Worm (Caenorhabditis elegans) whole organism, L3 larva: ENCODE measurements around the gene oops-1.

ENCODE experiments used
- R02D3.7 ChIP-seq: fragments of 150-350 bp; optimal IDR thresholded peaks from 2 replicates; lab custom pipeline; 2014; ENCODE audit warnings: missing biosample characterization, missing genetic modification characterization
- ZK546.5 ChIP-seq: sonication (generic microtip); optimal IDR thresholded peaks from 2 replicates; lab custom pipeline; 2017; ENCODE audit warnings: missing biosample characterization, missing genetic modification characterization
- aly-2 ChIP-seq: fragments of 150-350 bp; optimal IDR thresholded peaks from 2 replicates; lab custom pipeline; 2014; ENCODE audit warnings: missing biosample characterization, missing genetic modification characterization
- ceh-16 ChIP-seq: sonication (generic microtip); optimal IDR thresholded peaks from 2 replicates; lab custom pipeline; 2017; ENCODE audit warnings: missing biosample characterization, missing genetic modification characterization
- ceh-28 ChIP-seq: fragments of 150-350 bp; optimal IDR thresholded peaks from 2 replicates; lab custom pipeline; 2014; ENCODE audit warnings: missing biosample characterization, missing genetic modification reagents, missing genetic modification characterization
- ceh-9 ChIP-seq: sonication (generic microtip); optimal IDR thresholded peaks from 2 replicates; lab custom pipeline; 2018; ENCODE audit warnings: missing biosample characterization, missing genetic modification characterization
- daf-12 ChIP-seq: fragments of 150-350 bp; optimal IDR thresholded peaks from 2 replicates; lab custom pipeline; 2014; ENCODE audit warnings: missing biosample characterization, missing genetic modification reagents, missing genetic modification characterization
- egl-27 ChIP-seq: sonication (generic microtip); optimal IDR thresholded peaks from 4 replicates; lab custom pipeline; 2017; ENCODE audit warnings: missing biosample characterization, missing genetic modification reagents, missing genetic modification characterization
- egl-5 ChIP-seq: fragments of 150-350 bp; optimal IDR thresholded peaks from 2 replicates; lab custom pipeline; 2017; ENCODE audit warnings: missing biosample characterization, missing genetic modification reagents, missing genetic modification characterization, inconsistent platforms
- elt-2 ChIP-seq: sonication (generic microtip); optimal IDR thresholded peaks from 2 replicates; lab custom pipeline; 2016; ENCODE audit warnings: missing genetic modification reagents, mild to moderate bottlenecking, missing genetic modification characterization, missing compliant biosample characterization
- elt-3 ChIP-seq, 3 experiments: fragments of 150-350 bp in 1 of 3; sonication (generic microtip) in 2 of 3; optimal IDR thresholded peaks; 2 replicates in 2 of 3; 4 replicates in 1 of 3; lab custom pipeline; 2014 to 2017; ENCODE audit warnings: missing biosample characterization in 3 of 3, missing genetic modification characterization in 3 of 3
- eor-1 ChIP-seq, 2 experiments: fragments of 150-350 bp; optimal IDR thresholded peaks; 2 replicates each; lab custom pipeline; 2014 to 2018; ENCODE audit warnings: missing biosample characterization in 2 of 2, missing genetic modification characterization in 2 of 2
- fkh-10 ChIP-seq: sonication (generic microtip); optimal IDR thresholded peaks from 2 replicates; lab custom pipeline; 2017; ENCODE audit warnings: missing biosample characterization, missing genetic modification reagents, missing genetic modification characterization
- fos-1 ChIP-seq: fragments of 150-350 bp; optimal IDR thresholded peaks from 2 replicates; lab custom pipeline; 2014; ENCODE audit warnings: missing biosample characterization, missing genetic modification characterization
- hmg-11 ChIP-seq: sonication (generic microtip); optimal IDR thresholded peaks from 2 replicates; lab custom pipeline; 2016; ENCODE audit warnings: missing genetic modification characterization, missing compliant biosample characterization
- jun-1 ChIP-seq: fragments of 150-350 bp; optimal IDR thresholded peaks from 2 replicates; lab custom pipeline; 2014; ENCODE audit warnings: missing biosample characterization, missing genetic modification reagents, missing genetic modification characterization
- lin-39 ChIP-seq: fragments of 150-350 bp; optimal IDR thresholded peaks from 2 replicates; lab custom pipeline; 2018; ENCODE audit warnings: missing biosample characterization, missing genetic modification reagents, missing genetic modification characterization
- lsy-12 ChIP-seq: sonication (generic microtip); optimal IDR thresholded peaks from 2 replicates; lab custom pipeline; 2016; ENCODE audit warnings: mild to moderate bottlenecking, missing genetic modification characterization, missing compliant biosample characterization
- mdl-1 ChIP-seq: fragments of 150-350 bp; optimal IDR thresholded peaks from 2 replicates; lab custom pipeline; 2014; ENCODE audit warnings: missing biosample characterization, missing genetic modification characterization
- mml-1 ChIP-seq: fragments of 150-350 bp; sonication (generic microtip); optimal IDR thresholded peaks from 3 replicates; lab custom pipeline; 2014; ENCODE audit warnings: missing biosample characterization, missing genetic modification characterization
- nfya-1 ChIP-seq: sonication (generic microtip); optimal IDR thresholded peaks from 2 replicates; lab custom pipeline; 2017; ENCODE audit warnings: missing genetic modification characterization, mild to moderate bottlenecking, missing compliant biosample characterization, antibody characterized with exemption, moderate library complexity; ENCODE audit not compliant: insufficient read depth
- nhr-11 ChIP-seq: fragments of 150-350 bp; optimal IDR thresholded peaks from 2 replicates; lab custom pipeline; 2014; ENCODE audit warnings: missing biosample characterization, missing genetic modification characterization
- nhr-12 ChIP-seq: fragments of 150-350 bp; optimal IDR thresholded peaks from 2 replicates; lab custom pipeline; 2014; ENCODE audit warnings: missing biosample characterization, missing genetic modification characterization
- nhr-23 ChIP-seq: fragments of 150-350 bp; optimal IDR thresholded peaks from 2 replicates; lab custom pipeline; 2014; ENCODE audit warnings: missing biosample characterization, missing genetic modification reagents, missing genetic modification characterization
- nhr-237 ChIP-seq: fragments of 150-350 bp; optimal IDR thresholded peaks from 2 replicates; lab custom pipeline; 2014; ENCODE audit warnings: missing biosample characterization, missing genetic modification characterization
- nhr-25 ChIP-seq: sonication (generic microtip); optimal IDR thresholded peaks from 2 replicates; lab custom pipeline; 2017; ENCODE audit warnings: missing biosample characterization, missing genetic modification characterization
- nhr-28 ChIP-seq: fragments of 150-350 bp; optimal IDR thresholded peaks from 2 replicates; lab custom pipeline; 2014; ENCODE audit warnings: missing biosample characterization, missing genetic modification characterization
- nhr-43 ChIP-seq: sonication (generic microtip); optimal IDR thresholded peaks from 2 replicates; lab custom pipeline; 2016; ENCODE audit warnings: mild to moderate bottlenecking, missing genetic modification characterization, missing compliant biosample characterization; ENCODE audit not compliant: poor library complexity, severe bottlenecking
- nhr-67 ChIP-seq: fragments of 150-350 bp; optimal IDR thresholded peaks from 2 replicates; lab custom pipeline; 2014; ENCODE audit warnings: missing biosample characterization, missing genetic modification characterization
- nhr-76 ChIP-seq: fragments of 150-350 bp; sonication (generic microtip); optimal IDR thresholded peaks from 5 replicates; lab custom pipeline; 2014; ENCODE audit warnings: missing biosample characterization, missing genetic modification characterization
- nhr-77 ChIP-seq: fragments of 150-350 bp; optimal IDR thresholded peaks from 2 replicates; lab custom pipeline; 2014; ENCODE audit warnings: missing biosample characterization, missing genetic modification characterization
- pha-4 ChIP-seq: fragments of 150-350 bp; optimal IDR thresholded peaks from 2 replicates; lab custom pipeline; 2014; ENCODE audit warnings: missing biosample characterization, missing genetic modification reagents, missing genetic modification characterization
- pqm-1 ChIP-seq: fragments of 150-350 bp; optimal IDR thresholded peaks from 2 replicates; lab custom pipeline; 2017; ENCODE audit warnings: missing biosample characterization, missing genetic modification characterization, inconsistent platforms
- sea-2 ChIP-seq: fragments of 150-350 bp; sonication (generic microtip); optimal IDR thresholded peaks from 4 replicates; lab custom pipeline; 2014; ENCODE audit warnings: missing biosample characterization, missing genetic modification reagents, missing genetic modification characterization
- tbx-2 ChIP-seq: sonication (generic microtip); optimal IDR thresholded peaks from 2 replicates; lab custom pipeline; 2016; ENCODE audit warnings: mild to moderate bottlenecking, missing genetic modification characterization, missing compliant biosample characterization
- unc-62 ChIP-seq: fragments of 150-350 bp; sonication (generic microtip); optimal IDR thresholded peaks from 4 replicates; lab custom pipeline; 2014; ENCODE audit warnings: missing biosample characterization, missing genetic modification reagents, missing genetic modification characterization

oops-1 gene

DNA sequence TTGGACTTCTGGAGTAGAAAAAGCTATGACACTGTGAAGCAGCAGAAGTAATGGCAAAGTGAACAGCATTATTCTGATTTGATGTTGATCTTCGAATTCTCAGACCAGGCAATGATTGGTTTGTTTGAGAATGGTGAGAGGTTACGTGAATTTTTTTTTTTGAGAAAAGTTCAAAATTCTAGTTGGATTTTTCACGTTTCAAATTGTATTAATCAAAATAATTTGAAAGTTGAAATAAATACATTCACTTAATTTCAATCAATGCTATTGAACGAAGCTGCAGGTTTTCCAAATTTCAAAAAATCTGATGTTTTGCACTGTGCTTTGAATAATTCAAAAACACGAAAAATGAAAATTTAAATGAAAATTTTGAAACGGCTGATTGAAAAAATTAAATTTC, 17.2 kb downstream of the oops-1 start, which contains the start of gene C31H1.5:
Gene C31H1.5 (minus strand): TSS at position 101 of the 400 bp plus-strand sequence.
- TF ChIP-seq ceh-16, result no peak
- TF ChIP-seq, all 47 proteins: peak for 0

DNA sequence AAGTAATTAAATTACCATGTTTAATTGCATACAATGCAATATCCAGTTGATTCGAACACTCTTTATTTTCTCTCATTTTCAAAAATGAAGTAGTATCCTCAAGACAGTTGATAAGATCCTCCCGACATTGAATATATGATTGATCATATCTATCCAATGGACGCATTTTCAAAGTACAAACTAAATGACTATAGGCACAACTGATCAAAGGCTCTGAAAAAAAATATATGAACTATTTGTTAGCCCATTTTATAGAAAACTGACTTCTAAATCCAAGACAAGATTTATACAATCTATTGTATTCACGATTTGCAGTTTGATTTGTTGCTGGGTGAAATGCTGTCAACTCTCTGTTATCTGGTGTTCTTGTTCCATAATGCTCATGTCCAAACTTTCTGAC, 18.4 kb downstream of the oops-1 start:
- TF ChIP-seq ZK546.5 (tag; lab: Kevin White, UChicago) (no peak), sea-2 (GFP tag; lab: Kevin White, UChicago) (no peak)

DNA sequence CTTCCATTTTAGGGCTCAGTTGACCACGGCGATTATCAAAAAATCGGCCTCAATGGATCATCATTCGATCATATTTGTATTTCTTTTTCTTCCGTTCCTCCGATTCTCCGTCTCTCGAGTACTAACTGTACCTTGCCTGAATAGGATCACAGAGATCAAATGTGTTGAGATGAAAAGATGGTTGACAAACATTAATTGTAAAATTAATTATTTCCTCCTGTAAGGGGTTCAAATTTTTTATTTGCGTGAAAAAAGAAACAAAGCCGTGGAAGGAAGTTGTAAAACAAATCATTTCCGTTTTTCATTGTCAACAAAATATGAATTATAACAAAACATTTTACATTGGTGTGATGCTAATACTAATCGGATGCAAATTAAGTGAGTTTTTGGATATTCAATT, 22.9 kb downstream of the oops-1 start, which contains the start of gene C31H1.2:
Gene C31H1.2 (plus strand): TSS at position 301 of the 400 bp plus-strand sequence.
- TF ChIP-seq mdl-1 (tag; lab: Kevin White, UChicago), result no peak
- TF ChIP-seq nhr-28 (tag; lab: Kevin White, UChicago), result no peak
- no peak for TF ChIP-seq lsy-12
- no peak for TF ChIP-seq nhr-23
- no peak for TF ChIP-seq ceh-9 (tag; lab: Kevin White, UChicago)

- TF ChIP-seq fkh-10 (GFP tag; lab: Kevin White, UChicago) (no peak), eor-1 (tag; optimal IDR thresholded peaks at IDR 0.05; lab: Kevin White, UChicago) (no peak), egl-27 (tag; lab: Kevin White, UChicago) (no peak), nhr-76 (tag; lab: Kevin White, UChicago) (no peak)
Observed at ce11 chrIV:5783675-5784074, 30.3 kb downstream of the oops-1 start.

DNA sequence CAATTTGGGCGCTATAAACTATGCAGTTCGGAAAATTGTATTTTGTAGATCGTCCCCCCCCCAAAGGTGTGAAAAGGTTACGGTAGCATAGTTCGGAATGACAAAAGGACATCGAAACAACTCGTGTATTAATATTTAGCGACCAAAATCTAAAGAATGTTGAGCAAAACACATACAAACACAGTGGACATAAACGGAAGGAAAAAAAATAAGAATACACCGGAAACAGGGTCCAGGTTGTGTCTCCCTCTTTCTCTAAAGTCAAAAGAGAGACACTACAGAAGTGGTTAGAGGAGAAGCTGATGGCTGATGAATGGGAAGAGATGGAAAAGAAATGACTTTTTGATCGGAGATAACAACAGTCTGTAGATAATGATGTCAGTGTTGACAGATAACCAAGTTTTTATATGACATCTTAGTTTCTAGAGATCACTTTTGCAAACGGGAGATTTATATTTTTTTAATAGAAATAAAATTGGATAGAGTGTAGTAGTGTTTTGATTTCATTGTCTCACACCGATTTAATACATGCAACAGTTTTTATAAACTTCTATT, 33.6 kb downstream of the oops-1 start:
- TF ChIP-seq eor-1 (tag; optimal IDR thresholded peaks at IDR 0.05; lab: Kevin White, UChicago) (no peak), nhr-23 (peak; percentile 58), pqm-1 (tag; lab: Kevin White, UChicago) (peak; percentile 80), nhr-43 (peak; percentile 61)

DNA sequence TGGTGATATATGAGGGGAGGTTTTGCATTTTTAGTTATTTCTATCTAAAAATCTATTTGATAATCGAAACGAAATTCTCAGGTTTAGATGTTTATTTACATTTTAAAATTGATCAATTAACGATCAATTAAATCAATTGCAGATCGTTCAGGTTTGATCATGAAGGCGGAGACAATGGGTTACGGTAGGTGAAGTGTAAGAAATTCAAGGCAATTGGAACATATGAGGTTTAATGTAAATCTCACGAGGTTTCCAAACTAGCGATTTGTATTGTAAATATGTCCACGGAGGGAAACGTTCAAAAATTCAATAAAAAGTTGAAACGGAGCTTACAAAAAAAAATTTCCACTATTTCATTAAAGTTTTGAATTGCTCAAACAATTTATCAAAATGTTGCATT, 34.4 kb downstream of the oops-1 start:
- TF ChIP-seq elt-2 (tag; lab: Kevin White, UChicago) (no peak), nfya-1 (tag; lab: Kevin White, UChicago) (peak; percentile 8)

- TF ChIP-seq fkh-10 (GFP tag; lab: Kevin White, UChicago) (no peak), ZK546.5 (tag; lab: Kevin White, UChicago) (no peak), ceh-28 (tag; lab: Kevin White, UChicago) (peak; percentile 21), egl-5 (no peak), R02D3.7 (tag; lab: Kevin White, UChicago) (no peak), nfya-1 (tag; lab: Kevin White, UChicago) (peak; percentile 21), daf-12 (tag; lab: Kevin White, UChicago) (no peak), nhr-67 (tag; lab: Kevin White, UChicago) (no peak), nhr-77 (no peak), nhr-23 (peak; percentile 62), tbx-2 (peak; percentile 33), ceh-9 (tag; lab: Kevin White, UChicago) (no peak), nhr-43 (peak; percentile 86), unc-62 (GFP tag; lab: Kevin White, UChicago) (no peak), pqm-1 (tag; lab: Kevin White, UChicago) (peak; percentile 79), elt-3 (tag; optimal IDR thresholded peaks at IDR 0.05; lab: Kevin White, UChicago) (peak in 1 of 3 experiments; percentile 64), sea-2 (GFP tag; lab: Kevin White, UChicago) (no peak), lin-39 (tag; lab: Kevin White, UChicago) (no peak), nhr-25 (tag; lab: Kevin White, UChicago) (peak; percentile 81), aly-2 (no peak), nhr-28 (tag; lab: Kevin White, UChicago) (no peak), elt-2 (tag; lab: Kevin White, UChicago) (peak; percentile 0), egl-27 (tag; lab: Kevin White, UChicago) (peak; percentile 38), fos-1 (no peak), nhr-237 (no peak), nhr-12 (tag; lab: Kevin White, UChicago) (no peak), jun-1 (tag; lab: Kevin White, UChicago) (peak; percentile 12), hmg-11 (tag; lab: Kevin White, UChicago) (no peak), mml-1 (tag; lab: Kevin White, UChicago) (no peak), nhr-11 (tag; lab: Kevin White, UChicago) (no peak), pha-4 (tag; lab: Kevin White, UChicago) (peak; percentile 73), lsy-12 (peak; percentile 30)
Observed at ce11 chrIV:5778342-5778741, 35.6 kb downstream of the oops-1 start.
